Fruit fly (Drosophila melanogaster) whole organism, embryonic: Measurements from ENCODE around the gene Elal.
A peak's percentile ranks its signal among the peaks of the same experiment; 100 is the strongest.

Experiments
- Asciz ChIP-seq: fragments of 200-800 bp; sonication (Bioruptor generic); optimal IDR thresholded peaks from 2 replicates; lab custom pipeline; 2017; ENCODE audit warnings: missing biosample characterization, mild to moderate bottlenecking, missing genetic modification characterization, missing genetic modification reagents
- CG12155 ChIP-seq: fragments of 200-800 bp; sonication (Bioruptor generic); optimal IDR thresholded peaks from 3 replicates; lab custom pipeline; 2016; ENCODE audit warnings: missing biosample characterization, missing genetic modification characterization
- CG12299 ChIP-seq: fragments of 200-800 bp; sonication (Bioruptor generic); optimal IDR thresholded peaks from 2 replicates; lab custom pipeline; 2018; ENCODE audit warnings: missing biosample characterization, mild to moderate bottlenecking, missing genetic modification characterization
- CG12942 ChIP-seq: fragments of 200-800 bp; sonication (Bioruptor generic); optimal IDR thresholded peaks from 3 replicates; lab custom pipeline; 2016; ENCODE audit warnings: missing biosample characterization, missing genetic modification characterization
- CG13624 ChIP-seq: fragments of 200-800 bp; sonication (Bioruptor generic); optimal IDR thresholded peaks from 2 replicates; lab custom pipeline; 2016; ENCODE audit warnings: missing biosample characterization, missing genetic modification characterization
- CG13894 ChIP-seq: fragments of 200-800 bp; sonication (Bioruptor generic); optimal IDR thresholded peaks from 3 replicates; lab custom pipeline; 2018; ENCODE audit warnings: missing biosample characterization, mild to moderate bottlenecking, missing genetic modification characterization, moderate library complexity
- CG15601 ChIP-seq: fragments of 200-800 bp; sonication (Bioruptor generic); optimal IDR thresholded peaks from 3 replicates; lab custom pipeline; 2019; ENCODE audit warnings: missing biosample characterization, mild to moderate bottlenecking, missing genetic modification characterization, moderate library complexity
- CG2129 ChIP-seq: fragments of 200-800 bp; sonication (Bioruptor generic); IDR thresholded peaks from 2 replicates; pipeline ENCODE4 v1.3.6; 2022; ENCODE audit warnings: missing biosample characterization, missing genetic modification characterization; ENCODE audit not compliant: partially characterized antibody
- CG2712 ChIP-seq: fragments of 200-800 bp; optimal IDR thresholded peaks from 3 replicates; lab custom pipeline; 2019; ENCODE audit warnings: missing biosample characterization, mild to moderate bottlenecking, missing genetic modification characterization, moderate library complexity
- CG3407 ChIP-seq: fragments of 200-800 bp; sonication (Bioruptor generic); optimal IDR thresholded peaks from 2 replicates; lab custom pipeline; 2018; ENCODE audit warnings: missing biosample characterization, mild to moderate bottlenecking, missing genetic modification characterization
- CG4328 ChIP-seq: fragments of 200-800 bp; sonication (Bioruptor generic); optimal IDR thresholded peaks from 3 replicates; lab custom pipeline; 2017; ENCODE audit warnings: missing biosample characterization, missing genetic modification reagents, missing genetic modification characterization
- CG4424 ChIP-seq: fragments of 200-800 bp; sonication (Bioruptor generic); optimal IDR thresholded peaks from 3 replicates; lab custom pipeline; 2016; ENCODE audit warnings: missing biosample characterization, missing genetic modification characterization
- CG4854 ChIP-seq: fragments of 200-800 bp; sonication (Bioruptor generic); optimal IDR thresholded peaks from 2 replicates; lab custom pipeline; 2016; ENCODE audit warnings: missing biosample characterization, missing genetic modification characterization, inconsistent platforms
- CG5953 ChIP-seq: fragments of 200-800 bp; sonication (Bioruptor generic); IDR thresholded peaks from 2 replicates; pipeline ENCODE4 v1.3.6; 2022; ENCODE audit warnings: missing biosample characterization, missing genetic modification characterization
- CG6813 ChIP-seq: fragments of 200-800 bp; sonication (Bioruptor generic); optimal IDR thresholded peaks from 2 replicates; lab custom pipeline; 2017; ENCODE audit warnings: missing biosample characterization, missing genetic modification characterization, mild to moderate bottlenecking, moderate library complexity, missing genetic modification reagents
- CG7556 ChIP-seq: fragments of 200-800 bp; sonication (Bioruptor generic); optimal IDR thresholded peaks from 2 replicates; lab custom pipeline; 2017; ENCODE audit warnings: missing biosample characterization, mild to moderate bottlenecking, missing genetic modification characterization
- CG7963 ChIP-seq: fragments of 200-800 bp; sonication (Bioruptor generic); IDR thresholded peaks from 3 replicates; pipeline ENCODE4 v1.3.6; 2022; ENCODE audit warnings: missing biosample characterization, missing genetic modification characterization; ENCODE audit not compliant: partially characterized antibody
- CG9797 ChIP-seq: fragments of 200-800 bp; sonication (Bioruptor generic); optimal IDR thresholded peaks from 3 replicates; lab custom pipeline; 2018; ENCODE audit warnings: missing biosample characterization, mild to moderate bottlenecking, missing genetic modification characterization
- CTCF ChIP-seq: fragments of 200-800 bp; sonication (Bioruptor generic); optimal IDR thresholded peaks from 2 replicates; lab custom pipeline; 2017; ENCODE audit warnings: missing biosample characterization, mild to moderate bottlenecking, missing genetic modification characterization, moderate library complexity
- Dip3 ChIP-seq: fragments of 200-800 bp; sonication (Bioruptor generic); optimal IDR thresholded peaks from 3 replicates; lab custom pipeline; 2016; ENCODE audit warnings: missing biosample characterization, missing genetic modification characterization
- Ets65A ChIP-seq: fragments of 200-800 bp; sonication (Bioruptor generic); peaks from one replicate; lab custom pipeline; 2016; ENCODE audit warnings: missing biosample characterization, missing genetic modification characterization
- Fer1 ChIP-seq: fragments of 200-800 bp; sonication (Bioruptor generic); optimal IDR thresholded peaks from 2 replicates; lab custom pipeline; 2017; ENCODE audit warnings: missing biosample characterization, mild to moderate bottlenecking, missing genetic modification characterization
- GATAe ChIP-seq: fragments of 200-800 bp; sonication (Bioruptor generic); conservative IDR thresholded peaks from 2 replicates; pipeline ENCODE4 v1.3.6; 2022; ENCODE audit warnings: missing biosample characterization, missing genetic modification characterization
- Hey ChIP-seq: fragments of 200-800 bp; sonication (Bioruptor generic); optimal IDR thresholded peaks from 3 replicates; lab custom pipeline; 2018; ENCODE audit warnings: missing biosample characterization, mild to moderate bottlenecking, missing genetic modification characterization
- HmgZ ChIP-seq: fragments of 200-800 bp; sonication (Bioruptor generic); optimal IDR thresholded peaks from 2 replicates; lab custom pipeline; 2018; ENCODE audit warnings: missing biosample characterization, mild to moderate bottlenecking, missing genetic modification characterization
- Jarid2 ChIP-seq: fragments of 200-800 bp; sonication (Bioruptor generic); optimal IDR thresholded peaks from 3 replicates; lab custom pipeline; 2017; ENCODE audit warnings: mild to moderate bottlenecking, missing biosample characterization, missing genetic modification reagents, missing genetic modification characterization
- Med ChIP-seq: fragments of 200-800 bp; sonication (Bioruptor generic); peaks from one replicate; lab custom pipeline; 2016; ENCODE audit warnings: missing biosample characterization, missing genetic modification characterization, mild to moderate bottlenecking, inconsistent platforms, moderate library complexity
- Nf-YA ChIP-seq: fragments of 200-800 bp; sonication (Bioruptor generic); IDR thresholded peaks from 2 replicates; pipeline ENCODE4 v1.3.6; 2022; ENCODE audit warnings: missing biosample characterization, missing genetic modification characterization
- Nf-YB ChIP-seq: fragments of 200-800 bp; sonication (Bioruptor generic); optimal IDR thresholded peaks from 3 replicates; lab custom pipeline; 2019; ENCODE audit warnings: missing biosample characterization, mild to moderate bottlenecking, missing genetic modification characterization, moderate library complexity
- Ptx1 ChIP-seq: fragments of 200-800 bp; sonication (Bioruptor generic); IDR thresholded peaks from 2 replicates; pipeline ENCODE4 v1.3.6; 2022; ENCODE audit warnings: missing biosample characterization, missing genetic modification characterization
- Spps ChIP-seq: fragments of 200-800 bp; sonication (Bioruptor generic); optimal IDR thresholded peaks from 2 replicates; lab custom pipeline; 2018; ENCODE audit warnings: missing biosample characterization, mild to moderate bottlenecking, missing genetic modification characterization
- Stat92E ChIP-seq, 3 experiments: fragments of >200 bp in 2 of 3; fragments of 200-800 bp in 1 of 3; sonication (Bioruptor generic) in 1 of 3; optimal IDR thresholded peaks; 2 replicates each; lab custom pipeline; 2017 to 2019; ENCODE audit warnings: missing biosample characterization in 3 of 3, missing genetic modification characterization in 3 of 3, mild to moderate bottlenecking in 1 of 3, moderate library complexity in 1 of 3
- Tbp ChIP-seq: fragments of >200 bp; optimal IDR thresholded peaks from 2 replicates; lab custom pipeline; 2018; ENCODE audit warnings: missing biosample characterization, missing genetic modification characterization
- ap ChIP-seq: fragments of 200-800 bp; sonication (Bioruptor generic); IDR thresholded peaks from 2 replicates; pipeline ENCODE4 v1.3.6; 2022; ENCODE audit warnings: missing biosample characterization, missing genetic modification characterization
- bcd ChIP-seq: fragments of 200-800 bp; sonication (Bioruptor generic); optimal IDR thresholded peaks from 2 replicates; lab custom pipeline; 2017; ENCODE audit warnings: missing biosample characterization, mild to moderate bottlenecking, missing genetic modification characterization
- ewg ChIP-seq: fragments of 200-800 bp; sonication (Bioruptor generic); optimal IDR thresholded peaks from 3 replicates; lab custom pipeline; 2017; ENCODE audit warnings: mild to moderate bottlenecking, missing biosample characterization, missing genetic modification reagents, missing genetic modification characterization
- hkb ChIP-seq, 2 experiments: fragments of 200-800 bp in 1 of 2; fragments of >200 bp in 1 of 2; sonication (Bioruptor generic) in 1 of 2; IDR thresholded peaks in 1 of 2; optimal IDR thresholded peaks in 1 of 2; 2 replicates each; pipeline versions ENCODE4 v1.3.6 to Lab custom; 2017 to 2022; ENCODE audit warnings: missing biosample characterization in 1 of 2, missing genetic modification characterization in 1 of 2
- lab ChIP-seq: fragments of 200-800 bp; sonication (Bioruptor generic); optimal IDR thresholded peaks from 3 replicates; lab custom pipeline; 2017; ENCODE audit warnings: missing biosample characterization, missing genetic modification characterization, mild to moderate bottlenecking, moderate library complexity, missing genetic modification reagents
- lmd ChIP-seq: fragments of 200-800 bp; sonication (Bioruptor generic); IDR thresholded peaks from 2 replicates; pipeline ENCODE4 v1.3.6; 2022; ENCODE audit warnings: missing biosample characterization, missing genetic modification characterization
- maf-S ChIP-seq: fragments of 200-800 bp; sonication (Bioruptor generic); optimal IDR thresholded peaks from 2 replicates; lab custom pipeline; 2016; ENCODE audit warnings: missing biosample characterization, missing genetic modification characterization
- mam ChIP-seq: fragments of 200-800 bp; sonication (Bioruptor generic); optimal IDR thresholded peaks from 3 replicates; lab custom pipeline; 2016; ENCODE audit warnings: missing biosample characterization, missing genetic modification characterization
- phol ChIP-seq: fragments of 200-800 bp; sonication (Bioruptor generic); optimal IDR thresholded peaks from 3 replicates; lab custom pipeline; 2018; ENCODE audit warnings: missing biosample characterization, mild to moderate bottlenecking, missing genetic modification characterization, moderate library complexity
- repo ChIP-seq: fragments of 200-800 bp; sonication (Bioruptor generic); optimal IDR thresholded peaks from 2 replicates; lab custom pipeline; 2016; ENCODE audit warnings: missing biosample characterization, missing genetic modification characterization
- scrt ChIP-seq: fragments of 200-800 bp; sonication (Bioruptor generic); optimal IDR thresholded peaks from 2 replicates; lab custom pipeline; 2018; ENCODE audit warnings: missing biosample characterization, mild to moderate bottlenecking, missing genetic modification characterization, moderate library complexity
- seq ChIP-seq: fragments of 200-800 bp; sonication (Bioruptor generic); IDR thresholded peaks from 2 replicates; pipeline ENCODE4 v1.3.6; 2022; ENCODE audit warnings: missing biosample characterization, missing genetic modification characterization
- sr ChIP-seq: fragments of 200-800 bp; sonication (Bioruptor generic); IDR thresholded peaks from 3 replicates; pipeline ENCODE4 v1.3.6; 2022; ENCODE audit warnings: missing biosample characterization, missing genetic modification characterization
- tin ChIP-seq: fragments of 200-800 bp; sonication (Bioruptor generic); optimal IDR thresholded peaks from 3 replicates; lab custom pipeline; 2016; ENCODE audit warnings: missing biosample characterization, missing genetic modification characterization
- tll ChIP-seq, 2 experiments: fragments of 200-800 bp in 1 of 2; fragments of >200 bp in 1 of 2; sonication (Bioruptor generic) in 1 of 2; optimal IDR thresholded peaks; 2 replicates each; lab custom pipeline; 2017 to 2019; ENCODE audit warnings: missing biosample characterization in 2 of 2, missing genetic modification characterization in 2 of 2, mild to moderate bottlenecking in 1 of 2, moderate library complexity in 1 of 2
- tna ChIP-seq: fragments of 200-800 bp; sonication (Bioruptor generic); IDR thresholded peaks from 2 replicates; pipeline ENCODE4 v1.3.6; 2022; ENCODE audit warnings: missing biosample characterization, missing genetic modification characterization; ENCODE audit not compliant: partially characterized antibody

Elal gene

dm6 chr3R:24870389-24871048, 5.4 kb downstream of the Elal start, which contains the start of gene CycB3 (continued):
- no peak for TF ChIP-seq CG12942 (GFP tag; lab: Kevin White, UChicago)
- no peak for TF ChIP-seq mam (GFP tag; lab: Kevin White, UChicago)
- peak; percentile 4 for TF ChIP-seq CG15601
- no peak for TF ChIP-seq lab (GFP tag; lab: Kevin White, UChicago)
- peak; percentile 20 for TF ChIP-seq tin (GFP tag; lab: Kevin White, UChicago)
- peak; percentile 22 for TF ChIP-seq ewg (GFP tag; lab: Kevin White, UChicago)
- no peak for TF ChIP-seq CG13624 (GFP tag; lab: Kevin White, UChicago)
- TF ChIP-seq CG4854 = peak; percentile 7
- TF ChIP-seq Asciz (GFP tag; lab: Kevin White, UChicago) = no peak
- TF ChIP-seq CG4424 = no peak
- TF ChIP-seq CG12299 (tag; lab: Kevin White, UChicago) = no peak
- peak; percentile 6 for TF ChIP-seq CG12155 (GFP tag; lab: Kevin White, UChicago)
- TF ChIP-seq Med (GFP tag; lab: Kevin White, UChicago) = peak; percentile 88
- TF ChIP-seq HmgZ (tag; lab: Kevin White, UChicago) = peak; percentile 71
- TF ChIP-seq Stat92E (GFP tag; optimal IDR thresholded peaks at IDR 0.05; lab: Kevin White, UChicago) = peak in 1 of 3 experiments; percentile 28
- peak; percentile 25 for TF ChIP-seq repo (GFP tag; lab: Kevin White, UChicago)
- TF ChIP-seq tna (GFP tag; lab: Robert Waterston, UW) = 0 out of 2 replicates have a peak, but pooled peaks have one; percentile 30
- peak; percentile 91 for TF ChIP-seq phol (tag; lab: Kevin White, UChicago)
- no peak for TF ChIP-seq maf-S (GFP tag; lab: Kevin White, UChicago)
- peak; percentile 50 for TF ChIP-seq CG4328 (GFP tag; lab: Kevin White, UChicago)
- no peak for TF ChIP-seq CG3407
- TF ChIP-seq tll (GFP tag; optimal IDR thresholded peaks at IDR 0.05; lab: Kevin White, UChicago) = peak in 1 of 2 experiments; percentile 33
- no peak for TF ChIP-seq Fer1
- peak; percentile 26 for TF ChIP-seq Jarid2 (GFP tag; lab: Kevin White, UChicago)
- TF ChIP-seq Nf-YB (GFP tag; lab: Kevin White, UChicago) = no peak
- TF ChIP-seq ap (GFP tag; lab: Robert Waterston, UW) = no peak
- peak; percentile 48; the same call in 1 of the 3 replicates for TF ChIP-seq sr (GFP tag; lab: Robert Waterston, UW)
- TF ChIP-seq Spps (tag; lab: Kevin White, UChicago) = peak; percentile 30
- TF ChIP-seq CG5953 (GFP tag; lab: Robert Waterston, UW) = no peak
- peak; percentile 9 for TF ChIP-seq Ets65A (GFP tag; lab: Kevin White, UChicago)
- TF ChIP-seq GATAe = no peak
- peak; percentile 39 for TF ChIP-seq CG6813 (GFP tag; lab: Kevin White, UChicago)
- TF ChIP-seq lmd (GFP tag; lab: Robert Waterston, UW) = no peak
- no peak for TF ChIP-seq seq (GFP tag; lab: Robert Waterston, UW)
- TF ChIP-seq hkb (optimal IDR thresholded peaks at IDR 0.05; lab: Kevin White, UChicago) = no peak
- TF ChIP-seq hkb (GFP tag; IDR thresholded peaks at IDR 0.05; lab: Robert Waterston, UW) = 0 out of 2 replicates have a peak, but pooled peaks have one; percentile 9
- TF ChIP-seq Dip3 (GFP tag; lab: Kevin White, UChicago) = no peak
- TF ChIP-seq CTCF (GFP tag; lab: Kevin White, UChicago) = peak; percentile 58
- TF ChIP-seq CG7963 (GFP tag; lab: Robert Waterston, UW) = no peak
- TF ChIP-seq CG13894 (tag; lab: Kevin White, UChicago) = no peak
- peak; percentile 34 for TF ChIP-seq bcd (GFP tag; lab: Kevin White, UChicago)
- no peak for TF ChIP-seq Hey (tag; lab: Kevin White, UChicago)
- TF ChIP-seq Nf-YA (GFP tag; lab: Robert Waterston, UW) = peak; percentile 21; the same call in 1 of the 2 replicates
- TF ChIP-seq Tbp (GFP tag; lab: Kevin White, UChicago) = peak; percentile 17
- peak; percentile 98 for TF ChIP-seq CG9797 (GFP tag; lab: Kevin White, UChicago)
- peak; percentile 36 for TF ChIP-seq CG2712 (tag; lab: Kevin White, UChicago)
- no peak for TF ChIP-seq scrt (GFP tag; lab: Kevin White, UChicago)
- TF ChIP-seq CG2129 (GFP tag; lab: Robert Waterston, UW) = no peak
- TF ChIP-seq Ptx1 (GFP tag; lab: Robert Waterston, UW) = no peak
- TF ChIP-seq CG7556 (GFP tag; lab: Kevin White, UChicago) = no peak
